Worm (Caenorhabditis elegans): ENCODE measurements around the gene F54C9.7.

- TF ChIP-seq C08G9.2 (tag; optimal IDR thresholded peaks at IDR 0.05), result no peak
- no peak for TF ChIP-seq ceh-2 (tag; optimal IDR thresholded peaks at IDR 0.05)
Observed at ce11 chrII:8600165-8600564, 27.0 kb downstream of the F54C9.7 start, which contains the start of gene pigg-1.
